Worm (Caenorhabditis elegans): ENCODE results near the gene EEED8.12.

The EEED8.12 gene

DNA sequence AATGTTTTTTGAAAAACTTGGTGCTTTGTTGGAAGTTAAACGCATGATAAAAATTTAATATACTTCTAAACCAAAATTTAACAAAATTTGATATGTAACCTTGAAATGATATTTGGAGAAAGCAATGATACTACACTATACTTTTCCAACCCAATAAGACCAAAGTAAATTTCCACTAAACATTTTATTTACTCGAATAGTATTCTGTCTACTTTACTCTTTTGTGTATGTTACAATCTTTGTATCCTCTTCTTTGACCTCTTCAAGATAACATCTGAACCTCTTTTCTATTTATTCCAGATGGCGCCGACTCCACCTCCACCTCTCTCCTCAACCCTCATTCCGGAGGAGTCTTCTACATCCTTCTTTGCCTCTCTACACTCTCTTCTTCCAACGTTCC, 44.7 kb upstream of the EEED8.12 start, which contains the start of gene dhs-5:
dhs-5 (plus strand) TSS at position 301 of the 400 bp plus-strand sequence.
- TF ChIP-seq attf-6 (GFP tag; IDR thresholded peaks at IDR 0.05), result no peak
- TF ChIP-seq B0261.1 (tag; optimal IDR thresholded peaks at IDR 0.05), result no peak
- no peak for TF ChIP-seq sdz-38 (tag; optimal IDR thresholded peaks at IDR 0.05)
- no peak for TF ChIP-seq F22D6.2 (tag; optimal IDR thresholded peaks at IDR 0.05)
- TF ChIP-seq F57A8.1 (GFP tag; optimal IDR thresholded peaks at IDR 0.05), result no peak
- TF ChIP-seq nhr-27 (tag; optimal IDR thresholded peaks at IDR 0.05), result no peak
- TF ChIP-seq aptf-3 (GFP tag; IDR thresholded peaks at IDR 0.05), result no peak
- TF ChIP-seq pha-4 (tag; optimal IDR thresholded peaks at IDR 0.05), result no peak
- TF ChIP-seq F52B5.7 (tag; optimal IDR thresholded peaks at IDR 0.05), result no peak
- no peak for TF ChIP-seq Y56A3A.18 (GFP tag; IDR thresholded peaks at IDR 0.05)
- TF ChIP-seq lin-40 (tag; optimal IDR thresholded peaks at IDR 0.05), result no peak
- no peak for TF ChIP-seq Y53G8AR.9 (GFP tag; conservative IDR thresholded peaks at IDR 0.05)
- no peak for TF ChIP-seq F39B2.1 (GFP tag; IDR thresholded peaks at IDR 0.05)

DNA sequence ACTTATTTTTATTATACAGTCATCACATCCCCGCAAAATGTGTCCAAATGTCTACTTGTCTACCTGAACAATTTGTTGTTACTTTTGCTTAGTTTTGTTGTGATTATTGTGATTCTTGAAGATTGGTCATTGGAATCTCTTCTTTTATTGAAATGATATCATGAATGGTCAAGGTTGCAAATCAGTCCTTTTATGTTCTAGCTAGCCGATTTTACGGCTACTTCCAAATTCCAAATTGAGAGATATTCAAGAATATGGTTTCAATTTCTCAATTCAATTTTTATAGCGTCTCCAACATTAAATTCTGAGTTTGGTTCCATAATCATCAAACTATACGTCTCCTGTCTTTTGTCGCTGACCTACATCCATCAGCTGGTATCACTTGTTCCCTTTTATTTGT, 42.5 kb upstream of the EEED8.12 start:
- TF ChIP-seq gei-17 (GFP tag; optimal IDR thresholded peaks at IDR 0.05), result no peak
- no peak for TF ChIP-seq die-1 (tag; optimal IDR thresholded peaks at IDR 0.05)
- TF ChIP-seq nfya-1 (tag; optimal IDR thresholded peaks at IDR 0.05; ENCODE audit: borderline replicate concordance, insufficient read depth), result no peak
- TF ChIP-seq K12H6.12 (tag; optimal IDR thresholded peaks at IDR 0.05), result no peak
- TF ChIP-seq madf-8 (GFP tag; conservative IDR thresholded peaks at IDR 0.05), result no peak
- TF ChIP-seq attf-3 (GFP tag; conservative IDR thresholded peaks at IDR 0.05), result no peak
- TF ChIP-seq F22D6.2 (tag; optimal IDR thresholded peaks at IDR 0.05), result no peak
- no peak for TF ChIP-seq ztf-25 (GFP tag; IDR thresholded peaks at IDR 0.05)

DNA sequence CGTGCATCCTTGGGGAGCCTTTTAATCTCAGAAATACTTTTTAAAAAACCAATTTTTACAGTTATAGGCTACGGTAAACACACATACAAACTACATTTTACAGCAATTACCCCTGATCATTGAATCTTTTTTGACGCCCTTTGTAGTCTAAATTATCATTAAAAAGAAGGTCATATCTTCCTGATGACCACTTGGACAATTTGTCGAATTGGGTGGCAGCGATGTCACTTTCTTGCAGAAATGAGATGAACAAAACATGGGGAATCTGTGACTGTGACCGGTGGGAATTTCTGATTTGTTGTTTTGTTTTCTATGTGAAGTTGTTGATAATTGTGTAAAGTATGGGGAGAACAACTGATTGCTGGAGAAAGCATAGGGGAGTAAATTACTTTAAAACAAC, 40.8 kb upstream of the EEED8.12 start:
- TF ChIP-seq Y53F4B.3 (GFP tag; IDR thresholded peaks at IDR 0.05) (no peak), dpff-1 (tag; optimal IDR thresholded peaks at IDR 0.05) (no peak), F10E7.11 (tag; optimal IDR thresholded peaks at IDR 0.05) (no peak), rec-8 (tag; optimal IDR thresholded peaks at IDR 0.05) (no peak), sea-2 (GFP tag; IDR thresholded peaks at IDR 0.05) (no peak), mxl-1 (tag; optimal IDR thresholded peaks at IDR 0.05) (no peak), lin-35 (GFP tag; optimal IDR thresholded peaks at IDR 0.05) (no peak), dox-1 (GFP tag; IDR thresholded peaks at IDR 0.05) (no peak), F37B4.10 (GFP tag; IDR thresholded peaks at IDR 0.05) (no peak), hlh-26 (GFP tag; conservative IDR thresholded peaks at IDR 0.05) (no peak), nfya-2 (GFP tag; IDR thresholded peaks at IDR 0.05) (no peak), ztf-28 (GFP tag; IDR thresholded peaks at IDR 0.05) (no peak), lsy-27 (tag; optimal IDR thresholded peaks at IDR 0.05; ENCODE audit: borderline replicate concordance, insufficient read depth) (no peak), hrde-1 (tag; optimal IDR thresholded peaks at IDR 0.05; ENCODE audit: borderline replicate concordance) (no peak), pha-4 (tag; optimal IDR thresholded peaks at IDR 0.05) (no peak), T07F8.4 (tag; optimal IDR thresholded peaks at IDR 0.05) (no peak)

- TF ChIP-seq B0035.1 (tag; optimal IDR thresholded peaks at IDR 0.05), result no peak
- TF ChIP-seq attf-5 (GFP tag; optimal IDR thresholded peaks at IDR 0.05), result no peak
- no peak for TF ChIP-seq mxl-1 (tag; optimal IDR thresholded peaks at IDR 0.05)
- TF ChIP-seq egl-44 (GFP tag; IDR thresholded peaks at IDR 0.05), result no peak
- TF ChIP-seq let-607 (tag; optimal IDR thresholded peaks at IDR 0.05), result no peak
- no peak for TF ChIP-seq rpc-1 (optimal IDR thresholded peaks at IDR 0.05)
- TF ChIP-seq rpc-1 (tag; optimal IDR thresholded peaks at IDR 0.05), result no peak
- TF ChIP-seq bed-1 (GFP tag; IDR thresholded peaks at IDR 0.05), result no peak
- no peak for TF ChIP-seq lin-40 (tag; optimal IDR thresholded peaks at IDR 0.05)
- no peak for TF ChIP-seq Y79H2A.3 (GFP tag; conservative IDR thresholded peaks at IDR 0.05)
Observed at ce11 chrII:5449219-5449618, 40.4 kb upstream of the EEED8.12 start.
